Worm (Caenorhabditis elegans) whole organism, L3 larva: ENCODE measurements around the gene otpl-2.

Source experiments
- R02D3.7 ChIP-seq: fragments of 150-350 bp; optimal IDR thresholded peaks from 2 replicates; lab custom pipeline; 2014; ENCODE audit warnings: missing biosample characterization, missing genetic modification characterization
- ZK546.5 ChIP-seq: sonication (generic microtip); optimal IDR thresholded peaks from 2 replicates; lab custom pipeline; 2017; ENCODE audit warnings: missing biosample characterization, missing genetic modification characterization
- aly-2 ChIP-seq: fragments of 150-350 bp; optimal IDR thresholded peaks from 2 replicates; lab custom pipeline; 2014; ENCODE audit warnings: missing biosample characterization, missing genetic modification characterization
- ama-1 ChIP-seq: fragments of 150-350 bp; optimal IDR thresholded peaks from 2 replicates; lab custom pipeline; 2018
- ceh-16 ChIP-seq: sonication (generic microtip); optimal IDR thresholded peaks from 2 replicates; lab custom pipeline; 2017; ENCODE audit warnings: missing biosample characterization, missing genetic modification characterization
- egl-5 ChIP-seq: fragments of 150-350 bp; optimal IDR thresholded peaks from 2 replicates; lab custom pipeline; 2017; ENCODE audit warnings: missing biosample characterization, missing genetic modification reagents, missing genetic modification characterization, inconsistent platforms
- elt-2 ChIP-seq: sonication (generic microtip); optimal IDR thresholded peaks from 2 replicates; lab custom pipeline; 2016; ENCODE audit warnings: missing genetic modification reagents, mild to moderate bottlenecking, missing genetic modification characterization, missing compliant biosample characterization
- eor-1 ChIP-seq, 2 experiments: fragments of 150-350 bp; optimal IDR thresholded peaks; 2 replicates each; lab custom pipeline; 2014 to 2018; ENCODE audit warnings: missing biosample characterization in 2 of 2, missing genetic modification characterization in 2 of 2
- fkh-10 ChIP-seq: sonication (generic microtip); optimal IDR thresholded peaks from 2 replicates; lab custom pipeline; 2017; ENCODE audit warnings: missing biosample characterization, missing genetic modification reagents, missing genetic modification characterization
- fos-1 ChIP-seq: fragments of 150-350 bp; optimal IDR thresholded peaks from 2 replicates; lab custom pipeline; 2014; ENCODE audit warnings: missing biosample characterization, missing genetic modification characterization
- hmg-11 ChIP-seq: sonication (generic microtip); optimal IDR thresholded peaks from 2 replicates; lab custom pipeline; 2016; ENCODE audit warnings: missing genetic modification characterization, missing compliant biosample characterization
- jun-1 ChIP-seq: fragments of 150-350 bp; optimal IDR thresholded peaks from 2 replicates; lab custom pipeline; 2014; ENCODE audit warnings: missing biosample characterization, missing genetic modification reagents, missing genetic modification characterization
- lin-15B ChIP-seq: fragments of 150-350 bp; optimal IDR thresholded peaks from 2 replicates; lab custom pipeline; 2014; ENCODE audit warnings: missing biosample characterization, missing genetic modification characterization
- lin-39 ChIP-seq: fragments of 150-350 bp; optimal IDR thresholded peaks from 2 replicates; lab custom pipeline; 2018; ENCODE audit warnings: missing biosample characterization, missing genetic modification reagents, missing genetic modification characterization
- mdl-1 ChIP-seq: fragments of 150-350 bp; optimal IDR thresholded peaks from 2 replicates; lab custom pipeline; 2014; ENCODE audit warnings: missing biosample characterization, missing genetic modification characterization
- mml-1 ChIP-seq: fragments of 150-350 bp; sonication (generic microtip); optimal IDR thresholded peaks from 3 replicates; lab custom pipeline; 2014; ENCODE audit warnings: missing biosample characterization, missing genetic modification characterization
- nfya-1 ChIP-seq: sonication (generic microtip); optimal IDR thresholded peaks from 2 replicates; lab custom pipeline; 2017; ENCODE audit warnings: missing genetic modification characterization, mild to moderate bottlenecking, missing compliant biosample characterization, antibody characterized with exemption, moderate library complexity; ENCODE audit not compliant: insufficient read depth
- nhr-11 ChIP-seq: fragments of 150-350 bp; optimal IDR thresholded peaks from 2 replicates; lab custom pipeline; 2014; ENCODE audit warnings: missing biosample characterization, missing genetic modification characterization
- nhr-12 ChIP-seq: fragments of 150-350 bp; optimal IDR thresholded peaks from 2 replicates; lab custom pipeline; 2014; ENCODE audit warnings: missing biosample characterization, missing genetic modification characterization
- nhr-23 ChIP-seq: fragments of 150-350 bp; optimal IDR thresholded peaks from 2 replicates; lab custom pipeline; 2014; ENCODE audit warnings: missing biosample characterization, missing genetic modification reagents, missing genetic modification characterization
- nhr-28 ChIP-seq: fragments of 150-350 bp; optimal IDR thresholded peaks from 2 replicates; lab custom pipeline; 2014; ENCODE audit warnings: missing biosample characterization, missing genetic modification characterization
- nhr-43 ChIP-seq: sonication (generic microtip); optimal IDR thresholded peaks from 2 replicates; lab custom pipeline; 2016; ENCODE audit warnings: mild to moderate bottlenecking, missing genetic modification characterization, missing compliant biosample characterization; ENCODE audit not compliant: poor library complexity, severe bottlenecking
- nhr-67 ChIP-seq: fragments of 150-350 bp; optimal IDR thresholded peaks from 2 replicates; lab custom pipeline; 2014; ENCODE audit warnings: missing biosample characterization, missing genetic modification characterization
- nhr-76 ChIP-seq: fragments of 150-350 bp; sonication (generic microtip); optimal IDR thresholded peaks from 5 replicates; lab custom pipeline; 2014; ENCODE audit warnings: missing biosample characterization, missing genetic modification characterization
- pha-4 ChIP-seq: fragments of 150-350 bp; optimal IDR thresholded peaks from 2 replicates; lab custom pipeline; 2014; ENCODE audit warnings: missing biosample characterization, missing genetic modification reagents, missing genetic modification characterization
- pqm-1 ChIP-seq: fragments of 150-350 bp; optimal IDR thresholded peaks from 2 replicates; lab custom pipeline; 2017; ENCODE audit warnings: missing biosample characterization, missing genetic modification characterization, inconsistent platforms
- sea-2 ChIP-seq: fragments of 150-350 bp; sonication (generic microtip); optimal IDR thresholded peaks from 4 replicates; lab custom pipeline; 2014; ENCODE audit warnings: missing biosample characterization, missing genetic modification reagents, missing genetic modification characterization
- skn-1 ChIP-seq: fragments of 150-350 bp; optimal IDR thresholded peaks from 2 replicates; lab custom pipeline; 2014; ENCODE audit warnings: missing biosample characterization, missing genetic modification characterization
- snpc-4 ChIP-seq: fragments of 150-350 bp; optimal IDR thresholded peaks from 2 replicates; lab custom pipeline; 2014; ENCODE audit warnings: missing biosample characterization, missing genetic modification characterization
- tbx-2 ChIP-seq: sonication (generic microtip); optimal IDR thresholded peaks from 2 replicates; lab custom pipeline; 2016; ENCODE audit warnings: mild to moderate bottlenecking, missing genetic modification characterization, missing compliant biosample characterization
- unc-39 ChIP-seq: sonication (generic microtip); optimal IDR thresholded peaks from 4 replicates; lab custom pipeline; 2017; ENCODE audit warnings: missing biosample characterization, missing genetic modification characterization
- unc-62 ChIP-seq: fragments of 150-350 bp; sonication (generic microtip); optimal IDR thresholded peaks from 4 replicates; lab custom pipeline; 2014; ENCODE audit warnings: missing biosample characterization, missing genetic modification reagents, missing genetic modification characterization
- zag-1 ChIP-seq: fragments of 150-350 bp; optimal IDR thresholded peaks from 2 replicates; lab custom pipeline; 2014; ENCODE audit warnings: missing biosample characterization, missing genetic modification characterization
- ztf-11 ChIP-seq: fragments of 150-350 bp; optimal IDR thresholded peaks from 2 replicates; lab custom pipeline; 2014; ENCODE audit warnings: missing biosample characterization, missing genetic modification characterization
- ztf-4 ChIP-seq: fragments of 150-350 bp; optimal IDR thresholded peaks from 2 replicates; lab custom pipeline; 2014; ENCODE audit warnings: missing biosample characterization, missing genetic modification characterization

The otpl-2 gene

DNA sequence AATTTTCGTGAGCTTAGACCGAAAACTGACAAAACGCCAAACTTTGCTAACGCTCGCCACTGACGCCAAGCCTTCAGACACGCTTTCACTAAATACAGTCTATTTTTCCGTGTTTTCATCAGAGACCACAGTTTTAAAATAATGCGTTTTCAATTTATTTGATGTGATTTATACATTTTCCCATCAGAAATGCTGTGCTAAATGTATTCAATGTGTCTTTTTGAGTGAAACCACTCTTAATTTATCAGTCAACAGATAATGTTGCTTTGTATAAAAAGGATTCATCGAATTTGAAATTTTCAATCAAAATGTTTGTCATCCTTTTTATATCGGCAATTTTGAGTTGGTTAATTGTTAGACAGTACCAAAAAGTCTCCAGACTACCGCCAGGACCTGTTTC, 42.2 kb upstream of the otpl-2 start, which contains the start of gene cyp-35A4:
Gene cyp-35A4, plus strand, starts transcription at position 301 of the 400 bp plus-strand sequence.
- TF ChIP-seq unc-39 (tag; lab: Kevin White, UChicago) (no peak), fos-1 (tag; lab: Kevin White, UChicago) (no peak), skn-1 (tag; lab: Kevin White, UChicago) (no peak), nhr-28 (no peak), mml-1 (no peak), pqm-1 (tag; lab: Kevin White, UChicago) (no peak), lin-39 (tag; lab: Kevin White, UChicago) (no peak), ceh-16 (no peak), R02D3.7 (no peak)

DNA sequence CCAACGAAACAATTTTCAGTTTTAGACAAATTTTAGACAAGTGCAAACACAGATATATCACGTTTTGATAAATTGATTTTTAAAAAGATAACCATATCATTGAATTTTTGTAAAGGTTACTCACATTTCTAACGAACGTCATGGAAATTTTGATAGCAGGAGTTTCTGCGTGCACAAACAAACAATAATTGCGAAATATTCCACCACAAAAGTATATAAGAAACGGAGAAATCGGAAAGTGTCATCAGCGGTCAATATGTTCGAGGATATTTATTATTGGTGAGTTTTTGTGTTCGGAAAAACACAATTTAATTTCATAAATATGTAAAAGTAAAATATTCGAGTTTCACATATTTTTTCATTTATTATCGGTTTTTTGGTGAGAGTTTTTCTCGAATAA, 39.3 kb upstream of the otpl-2 start, which contains the start of gene C49G7.7:
Gene C49G7.7, plus strand, starts transcription at position 174 of the 400 bp plus-strand sequence.
- TF ChIP-seq nhr-23 (tag; lab: Kevin White, UChicago) (no peak), mdl-1 (tag; lab: Kevin White, UChicago) (no peak), fos-1 (tag; lab: Kevin White, UChicago) (no peak), lin-39 (tag; lab: Kevin White, UChicago) (no peak), sea-2 (GFP tag; lab: Kevin White, UChicago) (no peak), fkh-10 (GFP tag; lab: Kevin White, UChicago) (no peak), unc-62 (no peak), nhr-12 (no peak), pha-4 (tag; lab: Kevin White, UChicago) (no peak), ztf-11 (tag; lab: Kevin White, UChicago) (no peak), ZK546.5 (no peak), ztf-4 (tag; lab: Kevin White, UChicago) (no peak), nhr-76 (tag; lab: Kevin White, UChicago) (no peak)

- no peak for TF ChIP-seq ceh-16
- no peak for TF ChIP-seq nfya-1 (tag; lab: Kevin White, UChicago)
- no peak for TF ChIP-seq mml-1
- TF ChIP-seq nhr-67 (tag; lab: Kevin White, UChicago), result no peak
- TF ChIP-seq R02D3.7, result no peak
- TF ChIP-seq unc-39 (tag; lab: Kevin White, UChicago), result no peak
- TF ChIP-seq elt-2 (tag; lab: Kevin White, UChicago), result no peak
- TF ChIP-seq hmg-11 (tag; lab: Kevin White, UChicago), result no peak
- TF ChIP-seq ztf-4 (tag; lab: Kevin White, UChicago), result no peak
- TF ChIP-seq zag-1 (tag; lab: Kevin White, UChicago), result no peak
Measured at ce11 chrV:4035811-4036210, 37.7 kb upstream of the otpl-2 start, which contains the start of gene C49G7.13. Gene C49G7.13, plus strand, starts transcription at chrV:4036111.

DNA sequence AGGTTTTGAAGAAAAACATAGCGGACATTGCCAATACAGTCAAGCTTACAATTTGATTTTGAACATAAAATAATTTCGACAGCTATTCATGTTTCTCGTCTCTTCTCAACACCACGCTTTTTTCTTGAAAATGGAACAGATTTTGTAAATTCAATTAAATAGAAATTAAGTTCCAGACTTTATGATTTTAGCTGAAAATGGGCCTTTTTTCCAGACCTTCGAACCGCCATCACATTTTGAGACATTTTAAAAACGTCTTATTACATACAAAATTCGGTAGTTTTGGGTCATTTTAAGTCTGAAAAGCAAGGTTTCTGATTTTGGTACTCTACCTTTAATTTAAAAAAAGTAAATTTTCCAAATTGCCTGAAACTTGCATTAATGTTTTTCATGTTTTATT, 35.4 kb upstream of the otpl-2 start, which contains the start of gene C49G7.12:
Gene C49G7.12, plus strand, starts transcription at position 301 of the 400 bp plus-strand sequence.
- no peak for TF ChIP-seq eor-1 (tag; optimal IDR thresholded peaks at IDR 0.05; lab: Kevin White, UChicago)

ce11 chrV:4038557-4038956, 35.0 kb upstream of the otpl-2 start:
- TF ChIP-seq jun-1 (tag; lab: Kevin White, UChicago) (no peak), pqm-1 (tag; lab: Kevin White, UChicago) (no peak), ztf-11 (tag; lab: Kevin White, UChicago) (no peak), unc-39 (tag; lab: Kevin White, UChicago) (no peak), nhr-12 (no peak), eor-1 (tag; optimal IDR thresholded peaks at IDR 0.05; lab: Kevin White, UChicago) (no peak), nfya-1 (tag; lab: Kevin White, UChicago) (no peak), zag-1 (tag; lab: Kevin White, UChicago) (no peak), elt-2 (tag; lab: Kevin White, UChicago) (no peak)

DNA sequence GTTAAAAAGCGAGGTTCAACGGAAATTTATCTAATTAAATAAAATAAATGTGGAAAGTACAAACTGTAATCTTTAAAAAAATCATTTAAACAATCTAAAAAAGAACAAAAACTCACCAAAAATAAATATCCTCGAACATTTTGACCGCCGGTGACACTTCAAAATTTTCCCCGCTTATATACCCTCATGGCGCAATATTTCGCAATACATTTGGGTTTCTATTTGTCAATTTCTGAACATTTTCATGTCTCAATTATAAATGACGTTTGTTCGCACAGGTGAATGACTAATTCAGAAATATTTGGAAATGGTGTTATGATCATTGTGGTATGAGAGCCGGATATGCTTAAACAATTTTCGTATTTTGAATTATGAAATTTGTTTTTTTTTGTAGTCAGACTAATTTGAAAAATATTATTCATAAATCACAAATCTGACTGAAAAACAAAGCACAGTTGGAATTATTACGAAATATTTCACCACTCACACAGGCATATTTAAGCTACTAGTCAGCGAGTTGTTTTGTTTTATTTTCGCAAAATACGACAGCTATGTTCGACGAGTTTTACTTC, 31.6 kb upstream of the otpl-2 start, which contains the start of the genes C49G7.10 and irg-2:
Gene C49G7.10, minus strand, starts transcription at position 169 of the 572 bp plus-strand sequence.
Gene irg-2, plus strand, starts transcription at position 329 of the 572 bp plus-strand sequence.
- TF ChIP-seq ama-1 (lab: Kevin White, UChicago), result no peak
- no peak for TF ChIP-seq sea-2 (GFP tag; lab: Kevin White, UChicago)
- no peak for TF ChIP-seq pha-4 (tag; lab: Kevin White, UChicago)
- no peak for TF ChIP-seq mml-1
- no peak for TF ChIP-seq elt-2 (tag; lab: Kevin White, UChicago)
- no peak for TF ChIP-seq aly-2 (tag; lab: Kevin White, UChicago)
- TF ChIP-seq egl-5, result no peak
- TF ChIP-seq nhr-76 (tag; lab: Kevin White, UChicago), result no peak
- TF ChIP-seq lin-15B, result no peak
- no peak for TF ChIP-seq nhr-11 (tag; lab: Kevin White, UChicago)
- no peak for TF ChIP-seq nhr-43 (tag; lab: Kevin White, UChicago)
- no peak for TF ChIP-seq pqm-1 (tag; lab: Kevin White, UChicago)
- TF ChIP-seq ztf-11 (tag; lab: Kevin White, UChicago), result no peak
- no peak for TF ChIP-seq R02D3.7
- TF ChIP-seq tbx-2, result no peak
- no peak for TF ChIP-seq ceh-16
- TF ChIP-seq snpc-4 (tag; lab: Kevin White, UChicago), result no peak
